Worm (Caenorhabditis elegans) whole organism, L1 larva: ENCODE data around the gene tra-3.

Source experiments
- ama-1 ChIP-seq: fragments of 150-350 bp; optimal IDR thresholded peaks from 2 replicates; lab custom pipeline; 2014
- dpl-1 ChIP-seq, 3 experiments: fragments of 150-350 bp in 2 of 3; sonication (generic microtip) in 1 of 3; optimal IDR thresholded peaks; 2 replicates each; lab custom pipeline; 2014 to 2017; ENCODE audit warnings: missing biosample characterization in 3 of 3, missing genetic modification characterization in 3 of 3, missing genetic modification reagents in 3 of 3
- egl-13 ChIP-seq: sonication (generic microtip); optimal IDR thresholded peaks from 2 replicates; lab custom pipeline; 2016; ENCODE audit warnings: missing genotype, missing genetic modification reagents, missing genetic modification characterization, missing compliant biosample characterization
- egl-27 ChIP-seq, 2 experiments: fragments of 150-350 bp in 1 of 2; sonication (generic microtip); optimal IDR thresholded peaks; 3 replicates each; lab custom pipeline; 2017 to 2018; ENCODE audit warnings: missing biosample characterization in 2 of 2, missing genetic modification characterization in 2 of 2, missing genetic modification reagents in 2 of 2
- elt-3 ChIP-seq, 6 experiments: fragments of 150-350 bp in 1 of 6; sonication (generic microtip); optimal IDR thresholded peaks; 2 replicates each; lab custom pipeline; 2017 to 2018; ENCODE audit warnings: missing biosample characterization in 6 of 6, missing genetic modification characterization in 6 of 6, inconsistent platforms in 1 of 6
- fos-1 ChIP-seq: fragments of 150-350 bp; optimal IDR thresholded peaks from 2 replicates; lab custom pipeline; 2014; ENCODE audit warnings: missing biosample characterization, missing genetic modification characterization
- grh-1 ChIP-seq: fragments of 200-800 bp; sonication (Bioruptor generic); IDR thresholded peaks from 2 replicates; pipeline ENCODE4 v1.3.6; 2022; ENCODE audit warnings: missing genetic modification reagents, missing genetic modification characterization, missing compliant biosample characterization
- lin-35 ChIP-seq, 2 experiments: fragments of 150-350 bp; optimal IDR thresholded peaks; 2 replicates each; lab custom pipeline; 2014; ENCODE audit warnings: missing biosample characterization in 2 of 2, missing genetic modification characterization in 2 of 2, missing genetic modification reagents in 2 of 2
- nhr-11 ChIP-seq: fragments of 150-350 bp; optimal IDR thresholded peaks from 2 replicates; lab custom pipeline; 2014; ENCODE audit warnings: missing biosample characterization, missing genetic modification characterization
- nhr-12 ChIP-seq: sonication (generic microtip); optimal IDR thresholded peaks from 2 replicates; lab custom pipeline; 2017; ENCODE audit warnings: missing biosample characterization, missing genetic modification characterization
- nhr-77 ChIP-seq: fragments of 150-350 bp; optimal IDR thresholded peaks from 2 replicates; lab custom pipeline; 2014; ENCODE audit warnings: missing biosample characterization, missing genetic modification characterization
- xbp-1 ChIP-seq: sonication (generic microtip); optimal IDR thresholded peaks from 2 replicates; lab custom pipeline; 2016; ENCODE audit warnings: missing genetic modification characterization, missing compliant biosample characterization
- zip-4 ChIP-seq: fragments of 200-800 bp; sonication (Bioruptor generic); optimal IDR thresholded peaks from 2 replicates; lab custom pipeline; 2018; ENCODE audit warnings: mild to moderate bottlenecking, missing genetic modification characterization, moderate library complexity, missing compliant biosample characterization

- TF ChIP-seq lin-35 (GFP tag; optimal IDR thresholded peaks at IDR 0.05; lab: Kevin White, UChicago) = no peak
- no peak for TF ChIP-seq ama-1 (lab: Kevin White, UChicago)
- TF ChIP-seq nhr-12 (tag; lab: Kevin White, UChicago) = no peak
- no peak for TF ChIP-seq fos-1 (tag; lab: Kevin White, UChicago)
- TF ChIP-seq egl-27 (tag; optimal IDR thresholded peaks at IDR 0.05; lab: Kevin White, UChicago) = no peak
- TF ChIP-seq egl-13 (tag; lab: Kevin White, UChicago) = no peak
- no peak for TF ChIP-seq nhr-77 (tag; lab: Kevin White, UChicago)
- no peak for TF ChIP-seq grh-1 (GFP tag; lab: Robert Waterston, UW)
- TF ChIP-seq dpl-1 (GFP tag; optimal IDR thresholded peaks at IDR 0.05; lab: Kevin White, UChicago) = no peak
- TF ChIP-seq xbp-1 (tag; lab: Kevin White, UChicago) = no peak
- TF ChIP-seq nhr-11 (tag; lab: Kevin White, UChicago) = no peak
- TF ChIP-seq zip-4 (GFP tag; lab: Kevin White, UChicago) = no peak
- no peak for TF ChIP-seq elt-3 (tag; optimal IDR thresholded peaks at IDR 0.05; lab: Kevin White, UChicago)
These were observed 48.5 kb downstream of the tra-3 start for ce11 chrIV:14395531-14395930.
